Fruit fly (Drosophila melanogaster) whole organism, adult: ENCODE results near the gene BBS8.

Source experiments
- CG12768 ChIP-seq: fragments of 200-800 bp; sonication (Bioruptor generic); optimal IDR thresholded peaks from 2 replicates; lab custom pipeline; 2017; ENCODE audit warnings: missing biosample characterization, missing genetic modification characterization, mild to moderate bottlenecking, moderate library complexity, missing genetic modification reagents
- CG14711 ChIP-seq: fragments of 200-800 bp; sonication (Bioruptor generic); optimal IDR thresholded peaks from 2 replicates; lab custom pipeline; 2018; ENCODE audit warnings: missing biosample characterization, mild to moderate bottlenecking, missing genetic modification characterization, moderate library complexity
- CG33017 ChIP-seq: fragments of 200-800 bp; sonication (Bioruptor generic); optimal IDR thresholded peaks from 2 replicates; lab custom pipeline; 2018; ENCODE audit warnings: missing biosample characterization, mild to moderate bottlenecking, missing genetic modification characterization, moderate library complexity
- CG5204 ChIP-seq: fragments of 200-800 bp; sonication (Bioruptor generic); optimal IDR thresholded peaks from 2 replicates; lab custom pipeline; 2016; ENCODE audit warnings: missing biosample characterization, missing genetic modification characterization
- CG7101 ChIP-seq: fragments of 200-800 bp; sonication (Bioruptor generic); optimal IDR thresholded peaks from 2 replicates; lab custom pipeline; 2018; ENCODE audit warnings: missing biosample characterization, mild to moderate bottlenecking, missing genetic modification characterization, moderate library complexity
- cnc ChIP-seq, 2 experiments: fragments of >200 bp; optimal IDR thresholded peaks; 2 replicates each; lab custom pipeline; 2017
- kay ChIP-seq: fragments of 200-800 bp; sonication (Bioruptor generic); peaks from one replicate; lab custom pipeline; 2016; ENCODE audit warnings: missing biosample characterization, missing genetic modification characterization, borderline replicate concordance
- pad ChIP-seq: fragments of 200-800 bp; sonication (Bioruptor generic); optimal IDR thresholded peaks from 3 replicates; lab custom pipeline; 2017; ENCODE audit warnings: missing biosample characterization, missing genetic modification characterization, mild to moderate bottlenecking, moderate library complexity, missing genetic modification reagents
- tj ChIP-seq: fragments of 200-800 bp; sonication (Bioruptor generic); optimal IDR thresholded peaks from 3 replicates; lab custom pipeline; 2017; ENCODE audit warnings: missing biosample characterization, mild to moderate bottlenecking, missing genetic modification characterization, moderate library complexity
- toe ChIP-seq: fragments of 200-800 bp; sonication (Bioruptor generic); optimal IDR thresholded peaks from 2 replicates; lab custom pipeline; 2016; ENCODE audit warnings: missing biosample characterization, missing genetic modification characterization

- TF ChIP-seq tj (no peak), kay (GFP tag; lab: Kevin White, UChicago) (no peak), CG7101 (tag; lab: Kevin White, UChicago) (no peak), pad (GFP tag; lab: Kevin White, UChicago) (no peak), CG5204 (GFP tag; lab: Kevin White, UChicago) (no peak), CG12768 (GFP tag; lab: Kevin White, UChicago) (no peak), cnc (optimal IDR thresholded peaks at IDR 0.05; lab: Kevin White, UChicago) (no peak), CG14711 (no peak), CG33017 (tag; lab: Kevin White, UChicago) (no peak), toe (no peak)
Observed at dm6 chr2L:447124-447523, 24.5 kb downstream of the BBS8 start.
